Fruit fly (Drosophila melanogaster) whole organism: ENCODE measurements around the gene dpr8.
"Not testable (repeated sequence)": the region's sequence is repeated elsewhere in the genome, so short reads cannot be mapped to it uniquely, and the experiment has no call there.

Experiments used
- CG8478 ChIP-seq: fragments of >200 bp; optimal IDR thresholded peaks from 2 replicates; lab custom pipeline; 2018; ENCODE audit warnings: inconsistent platforms
- Dll ChIP-seq: fragments of >200 bp; optimal IDR thresholded peaks from 2 replicates; lab custom pipeline; 2017
- EcR ChIP-seq, 2 experiments: fragments of >200 bp; optimal IDR thresholded peaks; 2 replicates each; lab custom pipeline; 2017; ENCODE audit warnings: missing biosample characterization in 2 of 2, missing genetic modification characterization in 2 of 2, missing genetic modification reagents in 2 of 2
- pan ChIP-seq: fragments of >200 bp; optimal IDR thresholded peaks from 2 replicates; lab custom pipeline; 2017
- psq ChIP-seq: fragments of >200 bp; optimal IDR thresholded peaks from 2 replicates; lab custom pipeline; 2017
- usp ChIP-seq: fragments of >200 bp; optimal IDR thresholded peaks from 2 replicates; lab custom pipeline; 2017; ENCODE audit warnings: missing biosample characterization, missing genetic modification characterization, mixed read lengths

The dpr8 gene

DNA sequence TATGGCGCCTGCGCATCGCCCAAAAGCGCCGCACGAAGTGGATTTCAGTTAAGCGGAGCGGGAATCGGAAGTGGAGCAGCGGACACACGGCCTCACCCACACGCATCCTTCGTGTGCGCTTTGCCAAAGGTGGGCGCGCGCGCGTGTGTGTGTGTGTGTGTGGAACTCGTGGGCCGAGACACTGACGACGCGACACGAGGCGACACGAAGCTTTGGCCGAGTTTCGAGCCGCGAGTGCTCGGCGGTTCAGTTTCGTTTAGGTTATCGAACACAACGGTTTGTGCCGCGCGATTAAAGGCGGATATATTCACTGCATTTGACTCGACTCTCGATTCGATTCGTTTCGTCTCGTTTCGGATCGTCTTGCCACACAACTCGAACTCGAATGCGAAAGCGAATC is at the start of gene dpr8:
Gene dpr8 (plus strand): TSS at position 264 of the 400 bp plus-strand sequence.
- TF ChIP-seq usp (GFP tag; lab: Kevin White, UChicago) = no peak
- no peak for TF ChIP-seq Dll (lab: Kevin White, UChicago)
- no peak for TF ChIP-seq psq (lab: Kevin White, UChicago)
- TF ChIP-seq CG8478 (lab: Kevin White, UChicago) = no peak
- no peak for TF ChIP-seq EcR (GFP tag; optimal IDR thresholded peaks at IDR 0.05; lab: Kevin White, UChicago)
- TF ChIP-seq pan (lab: Kevin White, UChicago) = no peak

DNA sequence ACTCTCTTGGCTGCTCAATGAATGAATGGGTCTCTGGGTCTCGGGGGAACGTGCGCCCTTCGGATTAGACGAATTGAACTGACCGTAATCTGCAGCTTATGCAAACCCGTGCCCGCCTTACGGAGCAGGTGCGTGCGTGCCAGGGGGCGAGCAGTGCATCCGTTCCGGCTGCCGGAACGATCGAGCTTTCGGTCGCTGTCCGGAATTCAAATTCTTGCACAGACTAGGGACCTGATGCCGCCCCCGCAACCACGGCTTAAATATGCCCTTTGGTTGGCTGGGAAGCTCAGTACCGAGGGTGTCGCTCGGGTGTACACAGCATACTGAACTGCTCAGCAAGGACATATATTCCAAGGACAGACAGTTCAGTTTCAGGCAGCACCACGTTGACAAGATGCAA is 44.6 kb upstream of the dpr8 start, which contains the start of gene Muc12Ea:
Gene Muc12Ea (plus strand): TSS at position 301 of the 400 bp plus-strand sequence.
- TF ChIP-seq psq (lab: Kevin White, UChicago) (no peak), Dll (lab: Kevin White, UChicago) (no peak), pan (lab: Kevin White, UChicago) (no peak), CG8478 (lab: Kevin White, UChicago) (no peak), usp (GFP tag; lab: Kevin White, UChicago) (no peak), EcR (GFP tag; optimal IDR thresholded peaks at IDR 0.05; lab: Kevin White, UChicago) (no peak)

DNA sequence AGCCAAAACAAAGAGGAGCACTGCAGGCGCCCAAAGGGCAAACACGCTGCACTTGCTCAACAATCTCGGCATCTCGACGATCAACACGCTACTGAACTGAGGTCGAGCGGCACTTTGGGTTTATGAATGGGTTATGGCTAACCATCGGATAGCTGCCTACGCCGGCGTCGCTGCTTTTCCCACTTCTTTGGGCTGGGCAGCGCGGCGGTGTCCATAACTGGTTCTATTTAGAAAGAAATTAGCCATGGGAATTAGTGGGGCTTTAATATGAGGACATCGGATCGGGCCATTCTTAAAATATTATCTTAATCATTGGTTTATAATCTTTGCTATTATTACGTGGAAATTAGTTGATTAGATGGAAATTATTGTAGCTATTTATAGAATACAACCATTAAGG is 32.7 kb upstream of the dpr8 start, which contains the start of gene CG9400:
Gene CG9400 (minus strand): TSS at position 101 of the 400 bp plus-strand sequence.
- no peak for TF ChIP-seq EcR (GFP tag; optimal IDR thresholded peaks at IDR 0.05; lab: Kevin White, UChicago)
- TF ChIP-seq psq (lab: Kevin White, UChicago) = no peak
- TF ChIP-seq CG8478 (lab: Kevin White, UChicago) = no peak
- no peak for TF ChIP-seq usp (GFP tag; lab: Kevin White, UChicago)
- no peak for TF ChIP-seq pan (lab: Kevin White, UChicago)
- TF ChIP-seq Dll (lab: Kevin White, UChicago) = no peak

DNA sequence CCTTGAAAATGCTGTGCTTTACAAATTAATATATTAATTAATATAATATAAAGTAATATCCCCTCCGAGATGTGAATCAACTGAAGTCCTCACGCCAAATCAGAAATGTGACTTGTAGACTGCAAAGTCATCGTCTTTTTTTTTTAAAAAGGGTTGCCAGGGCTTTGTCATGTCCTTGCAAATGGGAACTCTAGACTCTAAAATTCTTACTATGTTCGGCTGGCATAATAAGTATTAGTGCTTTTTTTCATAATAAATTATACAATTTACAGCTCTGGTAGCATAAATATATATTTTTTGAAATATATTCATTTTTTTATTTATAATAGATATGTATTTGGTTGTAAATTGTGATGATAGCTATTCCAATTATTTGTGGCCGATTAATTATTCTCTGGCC is 6.5 kb upstream of the dpr8 start, which contains the start of gene betaNACtes2:
Gene betaNACtes2 (minus strand): TSS at position 101 of the 400 bp plus-strand sequence.
- TF ChIP-seq EcR (GFP tag; optimal IDR thresholded peaks at IDR 0.05; lab: Kevin White, UChicago); CG8478 (lab: Kevin White, UChicago); usp (GFP tag; lab: Kevin White, UChicago): not testable (repeated sequence)

- TF ChIP-seq Dll, CG8478, pan (lab: Kevin White, UChicago): not testable (repeated sequence)
Observed at dm6 chrX:14317050-14317449, 5.0 kb upstream of the dpr8 start, which contains the start of gene betaNACtes6. TSS of gene betaNACtes6 (minus strand) at chrX:14317150.

DNA sequence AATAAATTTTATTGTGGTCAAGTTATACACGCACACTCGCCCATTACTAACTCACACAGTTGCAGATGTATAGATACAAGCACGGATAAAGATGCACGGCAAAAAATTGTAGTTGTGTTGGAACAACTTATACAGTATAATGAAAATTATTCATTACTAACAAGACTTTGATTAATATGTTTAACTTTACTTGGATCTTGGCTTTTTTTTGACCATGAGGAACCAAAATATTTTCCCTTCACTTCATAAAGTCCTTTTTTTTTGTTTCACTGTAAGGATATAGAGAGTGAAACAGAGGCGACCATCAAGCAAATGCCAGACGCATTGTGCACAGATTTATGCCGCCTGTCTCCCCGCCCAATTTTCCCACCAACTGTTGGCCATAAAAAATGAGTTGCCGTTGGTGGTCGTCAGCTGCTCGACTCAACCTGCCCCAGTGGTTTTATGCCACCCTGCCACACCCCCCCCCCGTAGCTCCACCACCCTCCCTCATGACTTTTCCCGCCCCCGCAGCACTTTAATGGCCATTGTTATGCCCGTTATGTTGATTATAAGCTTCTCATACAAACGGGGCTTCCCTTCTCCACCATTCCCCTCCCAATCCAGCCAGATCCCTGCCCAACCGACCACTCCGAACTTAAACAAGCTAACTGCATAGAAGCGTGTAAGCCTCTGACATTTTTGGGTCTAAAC is 9.6 kb downstream of the dpr8 start:
- TF ChIP-seq CG8478 (lab: Kevin White, UChicago) (no peak), EcR (GFP tag; optimal IDR thresholded peaks at IDR 0.05; lab: Kevin White, UChicago) (no peak), pan (lab: Kevin White, UChicago) (no peak), Dll (lab: Kevin White, UChicago) (no peak)

DNA sequence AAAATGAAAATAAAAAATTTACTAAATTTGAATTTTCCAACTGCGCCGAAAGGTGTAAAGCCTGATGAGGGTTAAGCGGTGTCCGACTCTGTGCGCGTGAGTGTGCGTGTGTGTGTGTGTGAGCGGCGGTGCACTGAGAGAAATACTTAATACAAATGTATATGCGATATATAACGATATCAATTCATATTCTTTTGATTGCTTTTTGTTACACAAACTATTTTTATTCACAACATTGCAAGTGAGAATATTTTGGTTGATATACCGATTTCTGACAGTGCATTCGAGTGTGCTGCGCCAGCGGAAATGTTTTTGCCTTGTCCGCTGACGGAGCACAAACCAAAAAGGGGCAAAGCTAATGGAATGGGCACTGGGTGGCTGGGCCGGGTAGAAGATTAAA is 10.2 kb downstream of the dpr8 start:
- TF ChIP-seq Dll (lab: Kevin White, UChicago) = no peak
- TF ChIP-seq pan (lab: Kevin White, UChicago) = no peak
- no peak for TF ChIP-seq EcR (GFP tag; optimal IDR thresholded peaks at IDR 0.05; lab: Kevin White, UChicago)
- no peak for TF ChIP-seq CG8478 (lab: Kevin White, UChicago)
- no peak for TF ChIP-seq psq (lab: Kevin White, UChicago)
- TF ChIP-seq usp (GFP tag; lab: Kevin White, UChicago) = no peak

- TF ChIP-seq Dll (lab: Kevin White, UChicago); usp (GFP tag; lab: Kevin White, UChicago); EcR (GFP tag; optimal IDR thresholded peaks at IDR 0.05; lab: Kevin White, UChicago): not testable (repeated sequence)
Observed at dm6 chrX:14378506-14378905, 56.5 kb downstream of the dpr8 start, which contains the start of gene betaNACtes3. TSS of gene betaNACtes3 (plus strand) at chrX:14378806.

DNA sequence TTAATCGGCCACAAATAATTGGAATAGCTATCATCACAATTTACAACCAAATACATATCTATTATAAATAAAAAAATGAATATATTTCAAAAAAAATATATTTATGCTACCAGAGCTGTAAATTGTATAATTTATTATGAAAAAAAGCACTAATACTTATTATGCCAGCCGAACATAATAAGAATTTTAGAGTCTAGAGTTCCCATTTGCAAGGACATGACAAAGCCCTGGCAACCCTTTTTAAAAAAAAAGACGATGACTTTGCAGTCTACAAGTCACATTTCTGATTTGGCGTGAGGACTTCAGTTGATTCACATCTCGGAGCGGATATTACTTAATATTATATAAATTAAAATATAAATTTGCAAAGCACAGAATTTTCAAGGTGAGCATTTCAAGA is 58.0 kb downstream of the dpr8 start, which contains the start of gene betaNACtes4:
Gene betaNACtes4 (plus strand): TSS at position 301 of the 400 bp plus-strand sequence.
- not testable (repeated sequence) for TF ChIP-seq usp (GFP tag; lab: Kevin White, UChicago); psq (lab: Kevin White, UChicago); CG8478 (lab: Kevin White, UChicago)

- TF ChIP-seq pan (lab: Kevin White, UChicago) = no peak
- no peak for TF ChIP-seq Dll (lab: Kevin White, UChicago)
- no peak for TF ChIP-seq EcR (GFP tag; optimal IDR thresholded peaks at IDR 0.05; lab: Kevin White, UChicago)
- TF ChIP-seq psq (lab: Kevin White, UChicago) = no peak
- TF ChIP-seq usp (GFP tag; lab: Kevin White, UChicago) = no peak
- TF ChIP-seq CG8478 (lab: Kevin White, UChicago) = no peak
Observed at dm6 chrX:14446853-14447252, 124.8 kb downstream of the dpr8 start.

dm6 chrX:14480020-14480419 is 158.0 kb downstream of the dpr8 start, which contains the start of gene CG9411:
TSS of gene CG9411 (minus strand) at chrX:14480086.
- no peak for TF ChIP-seq EcR (GFP tag; optimal IDR thresholded peaks at IDR 0.05; lab: Kevin White, UChicago)
- no peak for TF ChIP-seq Dll (lab: Kevin White, UChicago)
- TF ChIP-seq CG8478 (lab: Kevin White, UChicago) = no peak

DNA sequence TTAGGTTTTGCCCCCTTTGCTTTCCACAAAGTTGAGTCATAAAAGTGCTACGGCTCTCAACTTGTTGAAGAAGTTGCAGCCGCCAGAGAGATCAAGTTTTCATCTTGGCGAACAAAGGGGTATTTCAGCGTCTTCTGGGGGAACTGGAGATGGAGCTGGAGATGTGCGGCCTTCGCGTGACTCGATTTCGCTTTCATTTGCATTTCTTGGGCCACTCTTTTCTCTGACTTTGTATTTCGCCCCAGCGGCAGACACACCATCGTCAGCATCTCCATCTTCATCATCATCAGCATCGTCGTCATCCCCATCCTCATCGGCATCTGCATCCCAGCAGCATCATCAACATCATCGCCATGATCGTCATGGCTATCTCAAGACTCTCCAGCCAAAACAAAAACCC is 159.2 kb downstream of the dpr8 start:
- TF ChIP-seq usp (GFP tag; lab: Kevin White, UChicago) (no peak), psq (lab: Kevin White, UChicago) (no peak), CG8478 (lab: Kevin White, UChicago) (no peak), pan (lab: Kevin White, UChicago) (no peak), Dll (lab: Kevin White, UChicago) (no peak), EcR (GFP tag; optimal IDR thresholded peaks at IDR 0.05; lab: Kevin White, UChicago) (no peak)
